Fruit fly (Drosophila melanogaster) whole organism: ENCODE results near the gene CG32278.

Experiments used
- CG8478 ChIP-seq: fragments of >200 bp; optimal IDR thresholded peaks from 2 replicates; lab custom pipeline; 2018; ENCODE audit warnings: inconsistent platforms
- usp ChIP-seq: fragments of >200 bp; optimal IDR thresholded peaks from 2 replicates; lab custom pipeline; 2017; ENCODE audit warnings: missing biosample characterization, missing genetic modification characterization, mixed read lengths

DNA sequence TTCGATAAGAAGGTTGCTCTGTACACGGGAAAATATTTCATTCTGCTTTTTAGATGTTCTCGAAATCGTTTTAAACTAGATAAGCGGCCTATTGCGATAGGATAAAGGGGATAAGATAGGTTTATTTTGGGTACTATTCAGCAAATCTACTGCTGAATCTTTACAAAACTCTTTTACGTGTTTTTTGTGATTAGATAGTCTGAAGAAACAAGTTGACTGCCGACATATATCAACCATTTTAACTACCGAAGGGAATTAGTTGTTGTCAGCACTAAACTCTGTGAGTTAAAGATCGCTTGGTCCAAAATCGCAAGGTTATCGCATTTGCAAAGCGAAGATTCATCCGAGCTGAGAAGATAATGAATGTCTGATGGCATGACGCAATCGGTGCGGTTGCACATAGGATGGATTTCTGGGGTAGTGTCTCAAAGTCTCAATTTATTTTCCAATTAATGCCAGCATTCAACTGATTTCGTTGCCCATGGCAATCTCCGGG, 2.8 kb upstream of the CG32278 start, which contains the start of gene Asciz:
- TF ChIP-seq CG8478 (no peak), usp (GFP tag; lab: Kevin White, UChicago) (no peak)
